Fruit fly (Drosophila melanogaster): Measurements from ENCODE around the gene RpS27.

The RpS27 gene

dm6 chr3R:25262322-25262761 is 15.0 kb upstream of the RpS27 start, which contains the start of the genes Kdsr and CG11858 (continued):
- peak; percentile 67 for TF ChIP-seq Hmr (GFP tag; optimal IDR thresholded peaks at IDR 0.05)
- peak; percentile 72 for TF ChIP-seq ssp (GFP tag; IDR thresholded peaks at IDR 0.05)
- TF ChIP-seq CG16815 (GFP tag; optimal IDR thresholded peaks at IDR 0.05), result peak; percentile 13
- peak; percentile 9 for TF ChIP-seq tup (GFP tag; optimal IDR thresholded peaks at IDR 0.05)
- peak; percentile 49 to 56 for TF ChIP-seq chif (GFP tag; optimal IDR thresholded peaks at IDR 0.05)
- no peak for TF ChIP-seq dimm (GFP tag; IDR thresholded peaks at IDR 0.05)
- TF ChIP-seq CG11093 (GFP tag; IDR thresholded peaks at IDR 0.05), result peak; percentile 53; the same call in 1 of the 3 replicates
- TF ChIP-seq Ptx1 (GFP tag; IDR thresholded peaks at IDR 0.05), result peak; percentile 81
- TF ChIP-seq CG17802 (tag; optimal IDR thresholded peaks at IDR 0.05), result peak; percentile 45
- TF ChIP-seq E2f2 (GFP tag; IDR thresholded peaks at IDR 0.05), result peak; percentile 56; the same call in 1 of the 2 replicates
- TF ChIP-seq Xbp1 (GFP tag; optimal IDR thresholded peaks at IDR 0.05), result peak; percentile 75
- TF ChIP-seq nerfin-2 (GFP tag; IDR thresholded peaks at IDR 0.05; ENCODE audit: partially characterized antibody), result no peak
- TF ChIP-seq luna (GFP tag; optimal IDR thresholded peaks at IDR 0.05), result peak; percentile 40
- TF ChIP-seq CG12659 (GFP tag; optimal IDR thresholded peaks at IDR 0.05), result peak; percentile 66
- peak; percentile 46; the same call in 1 of the 2 replicates for TF ChIP-seq wor (GFP tag; IDR thresholded peaks at IDR 0.05)
- no peak for TF ChIP-seq CG10274 (GFP tag; optimal IDR thresholded peaks at IDR 0.05)
- peak; percentile 48 for TF ChIP-seq CG7987 (GFP tag; optimal IDR thresholded peaks at IDR 0.05)
- no peak for TF ChIP-seq mirr (GFP tag; optimal IDR thresholded peaks at IDR 0.05)
- TF ChIP-seq Dp (GFP tag; optimal IDR thresholded peaks at IDR 0.05), result peak; percentile 11
- peak; percentile 74 for TF ChIP-seq H15 (GFP tag; IDR thresholded peaks at IDR 0.05)
- TF ChIP-seq CG10654 (GFP tag; optimal IDR thresholded peaks at IDR 0.05), result peak; percentile 29
- TF ChIP-seq CG9727 (GFP tag; optimal IDR thresholded peaks at IDR 0.05), result peak; percentile 53
- peak; percentile 72 for TF ChIP-seq CG2889 (GFP tag; IDR thresholded peaks at IDR 0.05)
- TF ChIP-seq croc (GFP tag; conservative IDR thresholded peaks at IDR 0.05), result peak; percentile 39; the same call in 1 of the 3 replicates
- TF ChIP-seq CG14050 (GFP tag; IDR thresholded peaks at IDR 0.05), result peak; percentile 52
- no peak for TF ChIP-seq gsb-n (tag; optimal IDR thresholded peaks at IDR 0.05)
- TF ChIP-seq sna (GFP tag; IDR thresholded peaks at IDR 0.05; ENCODE audit: partially characterized antibody), result no peak
- TF ChIP-seq CG13624 (GFP tag; optimal IDR thresholded peaks at IDR 0.05), result peak; percentile 61
- TF ChIP-seq CG4820 (GFP tag; optimal IDR thresholded peaks at IDR 0.05), result peak; percentile 23
- TF ChIP-seq sens-2 (GFP tag; IDR thresholded peaks at IDR 0.05), result no peak
- peak; percentile 72 for TF ChIP-seq Max (GFP tag; optimal IDR thresholded peaks at IDR 0.05)
- no peak for TF ChIP-seq CG7928 (GFP tag; optimal IDR thresholded peaks at IDR 0.05)
- no peak for TF ChIP-seq toy (GFP tag; IDR thresholded peaks at IDR 0.05)
- TF ChIP-seq hkb (optimal IDR thresholded peaks at IDR 0.05), result peak; percentile 29
- TF ChIP-seq hkb (GFP tag; IDR thresholded peaks at IDR 0.05), result peak; percentile 66
- peak; percentile 60; the same call in 1 of the 2 replicates for TF ChIP-seq H2.0 (GFP tag; IDR thresholded peaks at IDR 0.05)
- TF ChIP-seq CG8281 (tag; optimal IDR thresholded peaks at IDR 0.05), result peak; percentile 7
- no peak for TF ChIP-seq CG17912 (GFP tag; optimal IDR thresholded peaks at IDR 0.05)
- TF ChIP-seq CG14667 (GFP tag; IDR thresholded peaks at IDR 0.05), result peak; percentile 50; the same call in 1 of the 2 replicates
- TF ChIP-seq Deaf1 (tag; optimal IDR thresholded peaks at IDR 0.05), result no peak
- peak; percentile 59 for TF ChIP-seq CG10543 (GFP tag; optimal IDR thresholded peaks at IDR 0.05)
- peak; percentile 21 for TF ChIP-seq Fer2 (tag; optimal IDR thresholded peaks at IDR 0.05)
- peak; percentile 55 for TF ChIP-seq CG8388 (GFP tag; optimal IDR thresholded peaks at IDR 0.05)
- peak; percentile 40 for TF ChIP-seq CG1792 (GFP tag; optimal IDR thresholded peaks at IDR 0.05)
- no peak for TF ChIP-seq CG17359 (tag; optimal IDR thresholded peaks at IDR 0.05)
- TF ChIP-seq kah (GFP tag; optimal IDR thresholded peaks at IDR 0.05), result peak; percentile 1
- 0 out of 3 replicates have a peak, but pooled peaks have one; percentile 43 for TF ChIP-seq otp (GFP tag; IDR thresholded peaks at IDR 0.05)
- TF ChIP-seq CG9437 (GFP tag; optimal IDR thresholded peaks at IDR 0.05), result peak; percentile 11
- TF ChIP-seq D19B (GFP tag; optimal IDR thresholded peaks at IDR 0.05), result no peak
- peak; percentile 19 for TF ChIP-seq CG3163 (GFP tag; optimal IDR thresholded peaks at IDR 0.05)
- peak; percentile 53; the same call in 1 of the 3 replicates for TF ChIP-seq CG7357 (GFP tag; IDR thresholded peaks at IDR 0.05)

Data from whole organism, embryonic.